Worm (Caenorhabditis elegans): Measurements from ENCODE around the gene cox-6B.

cox-6B gene

ce11 chrIII:2710211-2710610 lies 10.7 kb downstream of the cox-6B start:
- TF ChIP-seq ama-1 (optimal IDR thresholded peaks at IDR 0.05): no peak
- TF ChIP-seq tra-4 (tag; optimal IDR thresholded peaks at IDR 0.05): no peak
- TF ChIP-seq hmbx-1 (tag; optimal IDR thresholded peaks at IDR 0.05): no peak
- no peak for TF ChIP-seq hmg-4 (GFP tag; optimal IDR thresholded peaks at IDR 0.05)
- TF ChIP-seq flt-1 (GFP tag; IDR thresholded peaks at IDR 0.05): no peak
- TF ChIP-seq tbx-37 (GFP tag; conservative IDR thresholded peaks at IDR 0.05): no peak
- no peak for TF ChIP-seq aly-1 (tag; optimal IDR thresholded peaks at IDR 0.05)
- TF ChIP-seq scrt-1 (GFP tag; IDR thresholded peaks at IDR 0.05): no peak
- TF ChIP-seq tbx-11 (GFP tag; IDR thresholded peaks at IDR 0.05): no peak
- TF ChIP-seq ceh-36 (tag; optimal IDR thresholded peaks at IDR 0.05): no peak
- TF ChIP-seq ets-7 (tag; optimal IDR thresholded peaks at IDR 0.05): no peak
- TF ChIP-seq F13C5.2 (tag; optimal IDR thresholded peaks at IDR 0.05): no peak
- TF ChIP-seq sea-1 (GFP tag; conservative IDR thresholded peaks at IDR 0.05): no peak
- TF ChIP-seq hnd-1 (tag; optimal IDR thresholded peaks at IDR 0.05): no peak
- TF ChIP-seq pes-1 (GFP tag; IDR thresholded peaks at IDR 0.05): no peak
- no peak for TF ChIP-seq ceh-13 (GFP tag; optimal IDR thresholded peaks at IDR 0.05)
- no peak for TF ChIP-seq B0310.2 (tag; optimal IDR thresholded peaks at IDR 0.05)

DNA sequence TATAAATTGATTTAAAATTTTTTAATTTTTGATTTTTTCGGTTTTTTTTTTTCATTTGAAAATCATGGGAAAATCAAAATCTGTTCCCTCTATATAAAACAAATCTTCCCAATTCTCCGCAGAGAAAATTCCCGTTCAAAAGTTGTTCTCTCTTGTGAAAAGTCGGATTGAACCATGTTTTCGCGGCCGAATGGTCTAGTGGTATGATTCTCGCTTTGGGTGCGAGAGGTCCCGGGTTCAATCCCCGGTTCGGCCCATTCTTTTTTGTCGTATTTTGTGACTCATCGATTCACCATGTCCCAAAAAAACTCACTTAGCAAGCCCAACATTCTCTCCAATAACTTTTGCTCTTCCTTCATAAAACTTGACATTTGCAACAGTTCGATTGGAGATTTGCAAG lies 12.1 kb downstream of the cox-6B start:
- TF ChIP-seq ceh-36 (tag; optimal IDR thresholded peaks at IDR 0.05) (no peak), ets-7 (tag; optimal IDR thresholded peaks at IDR 0.05) (no peak), pes-1 (GFP tag; IDR thresholded peaks at IDR 0.05) (0 out of 2 replicates have a peak, but pooled peaks have one; percentile 10)

- TF ChIP-seq hnd-1 (tag; optimal IDR thresholded peaks at IDR 0.05) (no peak), tra-4 (tag; optimal IDR thresholded peaks at IDR 0.05) (no peak), hmg-4 (GFP tag; optimal IDR thresholded peaks at IDR 0.05) (no peak), ceh-36 (tag; optimal IDR thresholded peaks at IDR 0.05) (no peak), ets-7 (tag; optimal IDR thresholded peaks at IDR 0.05) (no peak), F13C5.2 (tag; optimal IDR thresholded peaks at IDR 0.05) (no peak), hmbx-1 (tag; optimal IDR thresholded peaks at IDR 0.05) (no peak), aly-1 (tag; optimal IDR thresholded peaks at IDR 0.05) (no peak), tbx-37 (GFP tag; conservative IDR thresholded peaks at IDR 0.05) (no peak), B0310.2 (tag; optimal IDR thresholded peaks at IDR 0.05) (no peak)
These were observed 17.1 kb downstream of the cox-6B start, which contains the start of gene tmem-132 for ce11 chrIII:2716514-2716913. Gene tmem-132 (minus strand): TSS chrIII:2716614.

- TF ChIP-seq tbx-37 (GFP tag; conservative IDR thresholded peaks at IDR 0.05): no peak
- no peak for TF ChIP-seq ceh-13 (GFP tag; optimal IDR thresholded peaks at IDR 0.05)
- TF ChIP-seq flt-1 (GFP tag; IDR thresholded peaks at IDR 0.05): no peak
- no peak for TF ChIP-seq scrt-1 (GFP tag; IDR thresholded peaks at IDR 0.05)
- no peak for TF ChIP-seq hnd-1 (tag; optimal IDR thresholded peaks at IDR 0.05)
- no peak for TF ChIP-seq sea-1 (GFP tag; conservative IDR thresholded peaks at IDR 0.05)
- TF ChIP-seq pes-1 (GFP tag; IDR thresholded peaks at IDR 0.05): no peak
These were observed 25.4 kb downstream of the cox-6B start, which contains the start of gene Y71H2AM.11 for ce11 chrIII:2724992-2725220. Gene Y71H2AM.11 (minus strand): TSS chrIII:2725092.

- no peak for TF ChIP-seq ceh-13 (GFP tag; optimal IDR thresholded peaks at IDR 0.05)
- no peak for TF ChIP-seq hmg-4 (GFP tag; optimal IDR thresholded peaks at IDR 0.05)
- no peak for TF ChIP-seq ama-1 (optimal IDR thresholded peaks at IDR 0.05)
- no peak for TF ChIP-seq flt-1 (GFP tag; IDR thresholded peaks at IDR 0.05)
- TF ChIP-seq ceh-36 (tag; optimal IDR thresholded peaks at IDR 0.05): no peak
- TF ChIP-seq tbx-11 (GFP tag; IDR thresholded peaks at IDR 0.05): no peak
- TF ChIP-seq B0310.2 (tag; optimal IDR thresholded peaks at IDR 0.05): no peak
- TF ChIP-seq tra-4 (tag; optimal IDR thresholded peaks at IDR 0.05): no peak
These were observed 26.0 kb downstream of the cox-6B start, which contains the start of gene cosa-1 for ce11 chrIII:2725221-2726203. Gene cosa-1 (plus strand): TSS chrIII:2726116.

ce11 chrIII:2733606-2734183 lies 34.2 kb downstream of the cox-6B start, which contains the start of gene Y71H2AM.12:
Gene Y71H2AM.12 (minus strand): TSS chrIII:2734091.
- no peak for TF ChIP-seq sea-1 (GFP tag; conservative IDR thresholded peaks at IDR 0.05)
- no peak for TF ChIP-seq scrt-1 (GFP tag; IDR thresholded peaks at IDR 0.05)
- TF ChIP-seq hmbx-1 (tag; optimal IDR thresholded peaks at IDR 0.05): no peak
- no peak for TF ChIP-seq tra-4 (tag; optimal IDR thresholded peaks at IDR 0.05)
- TF ChIP-seq ceh-36 (tag; optimal IDR thresholded peaks at IDR 0.05): no peak
- no peak for TF ChIP-seq pes-1 (GFP tag; IDR thresholded peaks at IDR 0.05)
- TF ChIP-seq flt-1 (GFP tag; IDR thresholded peaks at IDR 0.05): no peak
- no peak for TF ChIP-seq F13C5.2 (tag; optimal IDR thresholded peaks at IDR 0.05)

- TF ChIP-seq tra-4 (tag; optimal IDR thresholded peaks at IDR 0.05) (no peak), hmbx-1 (tag; optimal IDR thresholded peaks at IDR 0.05) (no peak), ceh-13 (GFP tag; optimal IDR thresholded peaks at IDR 0.05) (no peak), B0310.2 (tag; optimal IDR thresholded peaks at IDR 0.05) (no peak), aly-1 (tag; optimal IDR thresholded peaks at IDR 0.05) (no peak), ceh-36 (tag; optimal IDR thresholded peaks at IDR 0.05) (no peak), pes-1 (GFP tag; IDR thresholded peaks at IDR 0.05) (no peak), tbx-37 (GFP tag; conservative IDR thresholded peaks at IDR 0.05) (no peak), flt-1 (GFP tag; IDR thresholded peaks at IDR 0.05) (no peak), tbx-11 (GFP tag; IDR thresholded peaks at IDR 0.05) (no peak), sea-1 (GFP tag; conservative IDR thresholded peaks at IDR 0.05) (no peak), ets-7 (tag; optimal IDR thresholded peaks at IDR 0.05) (no peak), hnd-1 (tag; optimal IDR thresholded peaks at IDR 0.05) (no peak)
These were observed 40.0 kb downstream of the cox-6B start, which contains the start of gene cest-25 for ce11 chrIII:2739469-2739868. Gene cest-25 (minus strand): TSS chrIII:2739531.

All from whole organism, early embryonic.